Fruit fly (Drosophila melanogaster) whole organism, embryonic: ENCODE results near the gene Alp4.

Source experiments
- Bgb ChIP-seq: fragments of 200-800 bp; sonication (Bioruptor generic); IDR thresholded peaks from 2 replicates; pipeline ENCODE4 v1.3.6; 2022; ENCODE audit warnings: missing biosample characterization, missing genetic modification characterization; ENCODE audit not compliant: partially characterized antibody
- CG1024 ChIP-seq: fragments of 200-800 bp; sonication (Bioruptor generic); IDR thresholded peaks from 2 replicates; pipeline ENCODE4 v1.3.6; 2022; ENCODE audit warnings: missing biosample characterization, missing genetic modification characterization
- CG11723 ChIP-seq: fragments of 200-800 bp; sonication (Bioruptor generic); optimal IDR thresholded peaks from 2 replicates; lab custom pipeline; 2017; ENCODE audit warnings: missing biosample characterization, mild to moderate bottlenecking, missing genetic modification characterization
- CG12236 ChIP-seq: fragments of 200-800 bp; sonication (Bioruptor generic); optimal IDR thresholded peaks from 2 replicates; lab custom pipeline; 2016; ENCODE audit warnings: missing biosample characterization, missing genetic modification characterization
- CG12769 ChIP-seq: fragments of 200-800 bp; sonication (Bioruptor generic); optimal IDR thresholded peaks from 2 replicates; lab custom pipeline; 2019; ENCODE audit warnings: missing biosample characterization, mild to moderate bottlenecking, missing genetic modification characterization, moderate library complexity
- CG13287 ChIP-seq: fragments of 200-800 bp; sonication (Bioruptor generic); IDR thresholded peaks from 2 replicates; pipeline ENCODE4 v1.3.6; 2022; ENCODE audit warnings: missing biosample characterization, missing genetic modification characterization; ENCODE audit not compliant: partially characterized antibody
- CG13624 ChIP-seq: fragments of 200-800 bp; sonication (Bioruptor generic); optimal IDR thresholded peaks from 2 replicates; lab custom pipeline; 2016; ENCODE audit warnings: missing biosample characterization, missing genetic modification characterization
- CG13894 ChIP-seq: fragments of 200-800 bp; sonication (Bioruptor generic); optimal IDR thresholded peaks from 3 replicates; lab custom pipeline; 2018; ENCODE audit warnings: missing biosample characterization, mild to moderate bottlenecking, missing genetic modification characterization, moderate library complexity
- CG14667 ChIP-seq: fragments of 200-800 bp; sonication (Bioruptor generic); IDR thresholded peaks from 2 replicates; pipeline ENCODE4 v1.3.6; 2022; ENCODE audit warnings: missing biosample characterization, missing genetic modification characterization
- CG15514 ChIP-seq: fragments of 200-800 bp; sonication (Bioruptor generic); optimal IDR thresholded peaks from 3 replicates; lab custom pipeline; 2017; ENCODE audit warnings: missing biosample characterization, missing genetic modification characterization, mild to moderate bottlenecking, moderate library complexity, missing genetic modification reagents
- CG1792 ChIP-seq: fragments of 200-800 bp; sonication (Bioruptor generic); optimal IDR thresholded peaks from 2 replicates; lab custom pipeline; 2016; ENCODE audit warnings: missing biosample characterization, missing genetic modification characterization
- CG18619 ChIP-seq: fragments of 200-800 bp; sonication (Bioruptor generic); optimal IDR thresholded peaks from 3 replicates; lab custom pipeline; 2017; ENCODE audit warnings: missing biosample characterization, mild to moderate bottlenecking, missing genetic modification characterization
- CG2116 ChIP-seq: fragments of 200-800 bp; sonication (Bioruptor generic); optimal IDR thresholded peaks from 3 replicates; lab custom pipeline; 2018; ENCODE audit warnings: missing biosample characterization, mild to moderate bottlenecking, missing genetic modification characterization
- CG2120 ChIP-seq: fragments of 200-800 bp; sonication (Bioruptor generic); optimal IDR thresholded peaks from 3 replicates; lab custom pipeline; 2016; ENCODE audit warnings: missing biosample characterization, missing genetic modification characterization
- CG2199 ChIP-seq: fragments of 200-800 bp; sonication (Bioruptor generic); IDR thresholded peaks from 3 replicates; pipeline ENCODE4 v1.3.6; 2022; ENCODE audit warnings: missing biosample characterization, missing genetic modification characterization
- CG2889 ChIP-seq: fragments of 200-800 bp; sonication (Bioruptor generic); IDR thresholded peaks from 3 replicates; pipeline ENCODE4 v1.3.6; 2022; ENCODE audit warnings: missing biosample characterization, missing genetic modification characterization
- CG31224 ChIP-seq: fragments of 200-800 bp; sonication (Bioruptor generic); IDR thresholded peaks from 2 replicates; pipeline ENCODE4 v1.3.6; 2022; ENCODE audit warnings: missing biosample characterization, missing genetic modification characterization
- CG31441 ChIP-seq: fragments of 200-800 bp; sonication (Bioruptor generic); IDR thresholded peaks from 2 replicates; pipeline ENCODE4 v1.3.6; 2022; ENCODE audit warnings: missing biosample characterization, missing genetic modification characterization
- CG4404 ChIP-seq: fragments of 200-800 bp; sonication (Bioruptor generic); IDR thresholded peaks from 2 replicates; pipeline ENCODE4 v1.3.6; 2022; ENCODE audit warnings: missing biosample characterization, missing genetic modification characterization
- CG4424 ChIP-seq: fragments of 200-800 bp; sonication (Bioruptor generic); optimal IDR thresholded peaks from 3 replicates; lab custom pipeline; 2016; ENCODE audit warnings: missing biosample characterization, missing genetic modification characterization
- CG4820 ChIP-seq: fragments of 200-800 bp; sonication (Bioruptor generic); optimal IDR thresholded peaks from 3 replicates; lab custom pipeline; 2016; ENCODE audit warnings: missing biosample characterization, missing genetic modification characterization
- CG5180 ChIP-seq: fragments of 200-800 bp; sonication (Bioruptor generic); optimal IDR thresholded peaks from 3 replicates; lab custom pipeline; 2017; ENCODE audit warnings: missing biosample characterization, missing genetic modification characterization, mild to moderate bottlenecking, moderate library complexity, missing genetic modification reagents
- Dp ChIP-seq: fragments of 200-800 bp; sonication (Bioruptor generic); optimal IDR thresholded peaks from 2 replicates; lab custom pipeline; 2018; ENCODE audit warnings: missing biosample characterization, mild to moderate bottlenecking, missing genetic modification characterization, moderate library complexity
- Ets65A ChIP-seq: fragments of 200-800 bp; sonication (Bioruptor generic); peaks from one replicate; lab custom pipeline; 2016; ENCODE audit warnings: missing biosample characterization, missing genetic modification characterization
- Gsc ChIP-seq: fragments of 200-800 bp; sonication (Bioruptor generic); IDR thresholded peaks from 2 replicates; pipeline ENCODE4 v1.3.6; 2022; ENCODE audit warnings: missing biosample characterization, missing genetic modification characterization
- H15 ChIP-seq: fragments of 200-800 bp; sonication (Bioruptor generic); IDR thresholded peaks from 3 replicates; pipeline ENCODE4 v1.3.6; 2022; ENCODE audit warnings: missing biosample characterization, missing genetic modification characterization
- Hr39 ChIP-seq: fragments of >200 bp; optimal IDR thresholded peaks from 2 replicates; lab custom pipeline; 2017
- Max ChIP-seq: fragments of 200-800 bp; sonication (Bioruptor generic); optimal IDR thresholded peaks from 2 replicates; lab custom pipeline; 2016; ENCODE audit warnings: missing biosample characterization, mild to moderate bottlenecking, missing genetic modification characterization
- Med ChIP-seq: fragments of 200-800 bp; sonication (Bioruptor generic); peaks from one replicate; lab custom pipeline; 2016; ENCODE audit warnings: missing biosample characterization, missing genetic modification characterization, mild to moderate bottlenecking, inconsistent platforms, moderate library complexity
- NK7.1 ChIP-seq: fragments of 200-800 bp; sonication (Bioruptor generic); optimal IDR thresholded peaks from 3 replicates; lab custom pipeline; 2016; ENCODE audit warnings: missing biosample characterization, missing genetic modification characterization
- Poxn ChIP-seq: fragments of 200-800 bp; sonication (Bioruptor generic); IDR thresholded peaks from 2 replicates; pipeline ENCODE4 v1.3.6; 2022; ENCODE audit warnings: missing biosample characterization, missing genetic modification characterization
- Ravus ChIP-seq: fragments of 200-800 bp; sonication (Bioruptor generic); IDR thresholded peaks from 2 replicates; pipeline ENCODE4 v1.3.6; 2022; ENCODE audit warnings: missing biosample characterization, missing genetic modification characterization
- Rfx ChIP-seq: fragments of 200-800 bp; sonication (Bioruptor generic); IDR thresholded peaks from 2 replicates; pipeline ENCODE4 v1.3.6; 2022; ENCODE audit warnings: missing biosample characterization, missing genetic modification characterization
- Six4 ChIP-seq: fragments of 200-800 bp; sonication (Bioruptor generic); optimal IDR thresholded peaks from 2 replicates; lab custom pipeline; 2016; ENCODE audit warnings: missing biosample characterization, missing genetic modification characterization
- aop ChIP-seq: fragments of 200-800 bp; sonication (Bioruptor generic); IDR thresholded peaks from 2 replicates; pipeline ENCODE4 v1.3.6; 2022; ENCODE audit warnings: missing biosample characterization, missing genetic modification characterization
- ara ChIP-seq: fragments of 200-800 bp; sonication (Bioruptor generic); IDR thresholded peaks from 2 replicates; pipeline ENCODE4 v1.3.6; 2022; ENCODE audit warnings: missing biosample characterization, missing genetic modification characterization
- ato ChIP-seq: fragments of 200-800 bp; sonication (Bioruptor generic); IDR thresholded peaks from 2 replicates; pipeline ENCODE4 v1.3.6; 2022; ENCODE audit warnings: missing biosample characterization, missing genetic modification characterization; ENCODE audit not compliant: partially characterized antibody
- bbx ChIP-seq: fragments of 200-800 bp; sonication (Bioruptor generic); IDR thresholded peaks from 2 replicates; pipeline ENCODE4 v1.3.6; 2022; ENCODE audit warnings: missing biosample characterization, missing genetic modification characterization; ENCODE audit not compliant: partially characterized antibody
- cad ChIP-seq: fragments of >200 bp; optimal IDR thresholded peaks from 2 replicates; lab custom pipeline; 2017; ENCODE audit warnings: missing biosample characterization, missing genetic modification characterization
- da ChIP-seq: fragments of 200-800 bp; sonication (Bioruptor generic); optimal IDR thresholded peaks from 2 replicates; lab custom pipeline; 2016; ENCODE audit warnings: missing biosample characterization, missing genetic modification characterization
- eve ChIP-seq, 2 experiments: fragments of >200 bp; optimal IDR thresholded peaks; 2 replicates each; lab custom pipeline; 2017; ENCODE audit warnings: missing biosample characterization in 2 of 2, missing genetic modification characterization in 2 of 2
- exex ChIP-seq: fragments of 200-800 bp; sonication (Bioruptor generic); optimal IDR thresholded peaks from 4 replicates; lab custom pipeline; 2018; ENCODE audit warnings: missing biosample characterization, mild to moderate bottlenecking, missing genetic modification characterization, moderate library complexity
- fu2 ChIP-seq: fragments of 200-800 bp; sonication (Bioruptor generic); optimal IDR thresholded peaks from 2 replicates; lab custom pipeline; 2016; ENCODE audit warnings: missing biosample characterization, missing genetic modification characterization
- ken ChIP-seq: fragments of 200-800 bp; sonication (Bioruptor generic); IDR thresholded peaks from 3 replicates; pipeline ENCODE4 v1.3.6; 2022; ENCODE audit warnings: missing biosample characterization, missing genetic modification characterization
- odd ChIP-seq: fragments of 200-800 bp; sonication (Bioruptor generic); optimal IDR thresholded peaks from 2 replicates; lab custom pipeline; 2017; ENCODE audit warnings: missing biosample characterization, mild to moderate bottlenecking, missing genetic modification characterization
- pita ChIP-seq: fragments of 200-800 bp; sonication (Bioruptor generic); optimal IDR thresholded peaks from 2 replicates; lab custom pipeline; 2017; ENCODE audit warnings: missing biosample characterization, mild to moderate bottlenecking, missing genetic modification characterization
- repo ChIP-seq: fragments of 200-800 bp; sonication (Bioruptor generic); optimal IDR thresholded peaks from 2 replicates; lab custom pipeline; 2016; ENCODE audit warnings: missing biosample characterization, missing genetic modification characterization
- sd ChIP-seq: fragments of 200-800 bp; sonication (Bioruptor generic); optimal IDR thresholded peaks from 3 replicates; lab custom pipeline; 2018; ENCODE audit warnings: missing biosample characterization, mild to moderate bottlenecking, missing genetic modification characterization, moderate library complexity
- tin ChIP-seq: fragments of 200-800 bp; sonication (Bioruptor generic); optimal IDR thresholded peaks from 3 replicates; lab custom pipeline; 2016; ENCODE audit warnings: missing biosample characterization, missing genetic modification characterization
- vfl ChIP-seq: fragments of 200-800 bp; sonication (Bioruptor generic); optimal IDR thresholded peaks from 2 replicates; lab custom pipeline; 2016; ENCODE audit warnings: missing biosample characterization, missing genetic modification characterization
- zen2 ChIP-seq: fragments of 200-800 bp; sonication (Bioruptor generic); IDR thresholded peaks from 3 replicates; pipeline ENCODE4 v1.3.6; 2022; ENCODE audit warnings: missing biosample characterization, missing genetic modification characterization; ENCODE audit not compliant: partially characterized antibody

The Alp4 gene

DNA sequence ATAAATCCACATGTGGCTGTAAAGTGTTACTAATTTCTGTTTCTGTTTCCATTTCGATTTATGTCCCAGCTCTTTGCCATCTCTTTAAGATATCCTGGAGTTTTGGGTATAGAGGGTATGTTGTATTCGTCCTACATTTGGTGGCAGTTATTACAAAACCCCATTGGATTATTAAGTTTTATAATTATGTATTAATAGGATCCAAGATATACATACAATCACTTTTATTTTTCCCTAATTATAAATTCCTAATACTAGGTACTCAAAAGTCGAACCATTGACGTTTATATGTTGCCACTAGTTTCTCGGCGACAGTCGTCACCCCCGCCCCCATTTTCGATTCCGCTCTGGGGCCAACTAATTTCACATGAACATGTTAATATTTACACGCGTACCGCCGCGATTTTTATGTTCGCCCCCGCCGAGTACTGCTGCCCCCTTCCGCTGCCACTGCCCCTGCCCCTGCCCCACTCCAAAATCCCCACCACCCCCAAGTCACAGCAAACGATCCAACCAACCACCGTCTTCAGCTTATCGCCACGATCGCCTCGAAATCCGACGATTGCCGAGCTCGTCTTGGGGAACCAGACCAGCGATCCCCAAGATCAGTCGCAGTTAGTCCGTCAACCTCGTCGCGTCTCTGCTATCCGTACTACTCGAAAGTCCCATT, 16.1 kb downstream of the Alp4 start, which contains the start of gene Sox100B (continued):
- TF ChIP-seq Dp (no peak), fu2 (GFP tag; lab: Kevin White, UChicago) (no peak), CG1024 (GFP tag; lab: Robert Waterston, UW) (peak; percentile 60), Rfx (no peak; the same call in 1 of the 2 replicates), ato (GFP tag; lab: Robert Waterston, UW) (no peak), CG2199 (GFP tag; lab: Robert Waterston, UW) (peak; percentile 15; the same call in 1 of the 3 replicates), Ets65A (GFP tag; lab: Kevin White, UChicago) (no peak), Ravus (GFP tag; lab: Robert Waterston, UW) (no peak), sd (tag; lab: Kevin White, UChicago) (no peak), CG4404 (GFP tag; lab: Robert Waterston, UW) (peak; percentile 89), CG14667 (GFP tag; lab: Robert Waterston, UW) (no peak; the same call in 1 of the 2 replicates), zen2 (GFP tag; lab: Robert Waterston, UW) (no peak), CG18619 (GFP tag; lab: Kevin White, UChicago) (peak; percentile 17), CG13894 (tag; lab: Kevin White, UChicago) (no peak), Bgb (GFP tag; lab: Robert Waterston, UW) (no peak), exex (tag; lab: Kevin White, UChicago) (no peak), CG4424 (GFP tag; lab: Kevin White, UChicago) (peak; percentile 64), bbx (GFP tag; lab: Robert Waterston, UW) (no peak), ara (GFP tag; lab: Robert Waterston, UW) (peak; percentile 88), ken (GFP tag; lab: Robert Waterston, UW) (0 out of 3 replicates have a peak, but pooled peaks have one; percentile 22), CG11723 (GFP tag; lab: Kevin White, UChicago) (peak; percentile 23), CG13287 (GFP tag; lab: Robert Waterston, UW) (no peak), da (no peak), Hr39 (no peak), CG31441 (GFP tag; lab: Robert Waterston, UW) (peak; percentile 78), pita (GFP tag; lab: Kevin White, UChicago) (no peak), odd (GFP tag; lab: Kevin White, UChicago) (no peak), CG1792 (GFP tag; lab: Kevin White, UChicago) (no peak), tin (peak; percentile 63), CG12769 (tag; lab: Kevin White, UChicago) (no peak), Poxn (GFP tag; lab: Robert Waterston, UW) (no peak), Med (peak; percentile 80), CG12236 (GFP tag; lab: Kevin White, UChicago) (no peak), aop (GFP tag; lab: Robert Waterston, UW) (no peak), Gsc (GFP tag; lab: Robert Waterston, UW) (peak; percentile 48; the same call in 1 of the 2 replicates), eve (GFP tag; optimal IDR thresholded peaks at IDR 0.05; lab: Kevin White, UChicago) (peak in 1 of 2 experiments; percentile 15), Six4 (GFP tag; lab: Kevin White, UChicago) (peak; percentile 32), CG4820 (GFP tag; lab: Kevin White, UChicago) (peak; percentile 51), CG31224 (GFP tag; lab: Robert Waterston, UW) (peak; percentile 53), CG5180 (GFP tag; lab: Kevin White, UChicago) (peak; percentile 43), cad (GFP tag; lab: Kevin White, UChicago) (no peak), vfl (GFP tag; lab: Kevin White, UChicago) (no peak), H15 (GFP tag; lab: Robert Waterston, UW) (0 out of 3 replicates have a peak, but pooled peaks have one; percentile 31), Max (peak; percentile 33), CG2889 (GFP tag; lab: Robert Waterston, UW) (no peak), NK7.1 (GFP tag; lab: Kevin White, UChicago) (no peak), repo (GFP tag; lab: Kevin White, UChicago) (no peak), CG2116 (peak; percentile 19), CG13624 (no peak), CG15514 (GFP tag; lab: Kevin White, UChicago) (no peak), CG2120 (GFP tag; lab: Kevin White, UChicago) (no peak)
